Fruit fly (Drosophila melanogaster): ENCODE measurements around the gene CG32720.

DNA sequence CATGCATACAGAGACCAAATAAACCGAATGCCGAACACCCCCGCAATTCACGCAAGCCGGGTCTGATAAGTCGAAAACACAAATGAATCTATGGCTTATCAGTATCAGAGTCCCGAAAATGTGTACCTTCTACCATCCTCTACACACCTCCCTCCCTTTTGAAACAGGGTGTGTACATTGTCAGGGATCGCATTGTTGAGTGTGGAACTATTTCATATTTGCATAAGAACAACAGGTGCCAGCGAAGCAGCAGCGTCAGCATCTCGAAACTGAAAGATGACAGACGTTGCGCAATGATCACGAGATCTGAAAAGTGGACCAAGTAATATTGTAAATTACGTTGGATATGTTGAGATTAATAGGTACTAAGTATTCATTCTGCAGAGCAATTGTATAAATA, 43.1 kb upstream of the CG32720 start:
- TF ChIP-seq rgr (GFP tag; optimal IDR thresholded peaks at IDR 0.05) (no peak), Hr78 (GFP tag; optimal IDR thresholded peaks at IDR 0.05) (no peak), Myc (optimal IDR thresholded peaks at IDR 0.05) (no peak), fru (GFP tag; optimal IDR thresholded peaks at IDR 0.05) (no peak), HLH106 (tag; optimal IDR thresholded peaks at IDR 0.05) (no peak), CG32264 (GFP tag; optimal IDR thresholded peaks at IDR 0.05) (no peak), tai (GFP tag; optimal IDR thresholded peaks at IDR 0.05) (no peak), h (GFP tag; optimal IDR thresholded peaks at IDR 0.05) (no peak), Dfd (GFP tag; optimal IDR thresholded peaks at IDR 0.05) (no peak), foxo (GFP tag; optimal IDR thresholded peaks at IDR 0.05) (no peak), Dif (GFP tag; optimal IDR thresholded peaks at IDR 0.05; ENCODE audit: partially characterized antibody) (no peak)

All from whole organism, wandering third instar larva.